Worm (Caenorhabditis elegans) whole organism, mixed stage, embryonic: ENCODE measurements around the gene F38B6.6.

Experiments used
- drap-1 ChIP-seq: fragments of 200-800 bp; sonication (Bioruptor generic); optimal IDR thresholded peaks from 3 replicates; lab custom pipeline; 2018; ENCODE audit warnings: mild to moderate bottlenecking, missing genetic modification characterization, missing compliant biosample characterization
- elt-1 ChIP-seq: sonication (generic microtip); optimal IDR thresholded peaks from 2 replicates; lab custom pipeline; 2017; ENCODE audit warnings: missing genetic modification characterization, mild to moderate bottlenecking, missing compliant biosample characterization, antibody characterized with exemption, moderate library complexity, borderline replicate concordance; ENCODE audit not compliant: insufficient read depth
- lin-13 ChIP-seq: fragments of 150-350 bp; optimal IDR thresholded peaks from 2 replicates; lab custom pipeline; 2014; ENCODE audit warnings: missing biosample characterization, missing genetic modification characterization
- mab-5 ChIP-seq: fragments of 150-350 bp; optimal IDR thresholded peaks from 2 replicates; lab custom pipeline; 2014; ENCODE audit warnings: missing biosample characterization, missing genetic modification characterization
- nhr-28 ChIP-seq: fragments of 150-350 bp; optimal IDR thresholded peaks from 2 replicates; lab custom pipeline; 2014; ENCODE audit warnings: missing biosample characterization, missing genetic modification characterization
- snpc-4 ChIP-seq: fragments of 150-350 bp; optimal IDR thresholded peaks from 2 replicates; lab custom pipeline; 2014; ENCODE audit warnings: missing biosample characterization, missing genetic modification characterization
- unc-62 ChIP-seq: fragments of 150-350 bp; optimal IDR thresholded peaks from 2 replicates; lab custom pipeline; 2014; ENCODE audit warnings: missing biosample characterization, missing genetic modification reagents, missing genetic modification characterization

ce11 chrX:6649573-6649972 is 40.3 kb downstream of the F38B6.6 start:
- no peak for TF ChIP-seq lin-13
- no peak for TF ChIP-seq unc-62 (GFP tag; lab: Kevin White, UChicago)
- TF ChIP-seq mab-5 (tag; lab: Kevin White, UChicago) = no peak
- no peak for TF ChIP-seq drap-1
- TF ChIP-seq snpc-4 (tag; lab: Kevin White, UChicago) = no peak
- TF ChIP-seq nhr-28 = no peak
- TF ChIP-seq elt-1 (tag; lab: Kevin White, UChicago) = no peak
